Worm (Caenorhabditis elegans) whole organism, L3 larva: ENCODE results near the gene zmp-2.

Experiments
- nhr-12 ChIP-seq: fragments of 150-350 bp; optimal IDR thresholded peaks from 2 replicates; lab custom pipeline; 2014; ENCODE audit warnings: missing biosample characterization, missing genetic modification characterization
- unc-62 ChIP-seq: fragments of 150-350 bp; sonication (generic microtip); optimal IDR thresholded peaks from 4 replicates; lab custom pipeline; 2014; ENCODE audit warnings: missing biosample characterization, missing genetic modification reagents, missing genetic modification characterization

ce11 chrIII:2597753-2598152, 38.4 kb upstream of the zmp-2 start, which contains the start of gene mdt-19:
- TF ChIP-seq unc-62 (no peak), nhr-12 (tag; lab: Kevin White, UChicago) (no peak)
